Worm (Caenorhabditis elegans): ENCODE results near the gene gtr-1.

DNA sequence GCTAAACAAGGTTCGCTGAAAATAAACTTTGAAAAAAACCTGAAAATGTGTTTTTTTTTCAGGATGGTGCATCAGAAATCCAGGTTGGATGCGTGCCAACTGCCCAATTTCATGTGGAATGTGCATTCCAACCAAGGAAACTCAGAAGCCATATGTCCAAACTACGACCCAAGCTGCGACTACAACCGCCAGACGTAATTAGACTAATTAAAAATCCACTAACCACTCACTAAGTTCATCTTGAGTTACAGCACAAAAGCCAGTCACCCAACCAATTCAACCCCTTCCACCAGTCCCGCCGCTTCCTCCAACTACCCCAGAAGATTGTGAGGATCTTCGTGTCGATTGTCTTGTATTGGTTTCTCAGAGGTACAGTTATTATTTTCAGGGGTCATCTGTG lies 23.3 kb upstream of the gtr-1 start:
- no peak for TF ChIP-seq med-1 (GFP tag; optimal IDR thresholded peaks at IDR 0.05; ENCODE audit: insufficient read depth)
- TF ChIP-seq flt-1 (GFP tag; IDR thresholded peaks at IDR 0.05) = no peak
- no peak for TF ChIP-seq ztf-23 (GFP tag; IDR thresholded peaks at IDR 0.05)
- no peak for TF ChIP-seq ref-1 (GFP tag; conservative IDR thresholded peaks at IDR 0.05)
- no peak for TF ChIP-seq T22C8.4 (GFP tag; IDR thresholded peaks at IDR 0.05)
